Fruit fly (Drosophila melanogaster) whole organism, pupa: ENCODE results near the gene MED6.

Source experiments
- CG10348 ChIP-seq: fragments of 200-800 bp; sonication (Bioruptor generic); IDR thresholded peaks from 2 replicates; pipeline ENCODE4 v1.3.6; 2022; ENCODE audit warnings: missing biosample characterization, missing genetic modification characterization
- CG12605 ChIP-seq: fragments of 200-800 bp; sonication (Bioruptor generic); IDR thresholded peaks from 2 replicates; pipeline ENCODE4 v1.3.6; 2022; ENCODE audit warnings: missing biosample characterization, missing genetic modification characterization
- CG13204 ChIP-seq: fragments of 200-800 bp; sonication (Bioruptor generic); optimal IDR thresholded peaks from 2 replicates; lab custom pipeline; 2018; ENCODE audit warnings: missing biosample characterization, mild to moderate bottlenecking, missing genetic modification characterization, moderate library complexity
- CG14655 ChIP-seq: fragments of 200-800 bp; sonication (Bioruptor generic); optimal IDR thresholded peaks from 3 replicates; lab custom pipeline; 2017; ENCODE audit warnings: mild to moderate bottlenecking, missing biosample characterization, missing genetic modification reagents, missing genetic modification characterization
- CG15710 ChIP-seq: fragments of 200-800 bp; sonication (Bioruptor generic); optimal IDR thresholded peaks from 2 replicates; lab custom pipeline; 2018; ENCODE audit warnings: missing biosample characterization, mild to moderate bottlenecking, missing genetic modification characterization, moderate library complexity
- CG17806 ChIP-seq: fragments of 200-800 bp; sonication (Bioruptor generic); optimal IDR thresholded peaks from 2 replicates; lab custom pipeline; 2018; ENCODE audit warnings: missing biosample characterization, mild to moderate bottlenecking, missing genetic modification characterization, moderate library complexity
- CG32121 ChIP-seq: fragments of 200-800 bp; sonication (Bioruptor generic); IDR thresholded peaks from 2 replicates; pipeline ENCODE4 v1.3.6; 2022; ENCODE audit warnings: missing biosample characterization, missing genetic modification characterization
- CG34367 ChIP-seq: fragments of 200-800 bp; sonication (Bioruptor generic); optimal IDR thresholded peaks from 2 replicates; lab custom pipeline; 2018; ENCODE audit warnings: missing biosample characterization, mild to moderate bottlenecking, missing genetic modification characterization
- CG4496 ChIP-seq: fragments of 200-800 bp; sonication (Bioruptor generic); IDR thresholded peaks from 3 replicates; pipeline ENCODE4 v1.3.6; 2022; ENCODE audit warnings: missing biosample characterization, missing genetic modification characterization
- CG8159 ChIP-seq: fragments of 200-800 bp; sonication (Bioruptor generic); optimal IDR thresholded peaks from 3 replicates; lab custom pipeline; 2018; ENCODE audit warnings: missing biosample characterization, mild to moderate bottlenecking, missing genetic modification characterization, moderate library complexity
- CG8301 ChIP-seq: fragments of 200-800 bp; sonication (Bioruptor generic); optimal IDR thresholded peaks from 2 replicates; lab custom pipeline; 2018; ENCODE audit warnings: missing biosample characterization, mild to moderate bottlenecking, missing genetic modification characterization
- CG9948 ChIP-seq: fragments of 200-800 bp; sonication (Bioruptor generic); optimal IDR thresholded peaks from 2 replicates; lab custom pipeline; 2018; ENCODE audit warnings: missing biosample characterization, mild to moderate bottlenecking, missing genetic modification characterization, moderate library complexity
- D1 ChIP-seq: fragments of 200-800 bp; sonication (Bioruptor generic); optimal IDR thresholded peaks from 2 replicates; lab custom pipeline; 2018; ENCODE audit warnings: missing biosample characterization, mild to moderate bottlenecking, missing genetic modification characterization, moderate library complexity
- EcR ChIP-seq: fragments of 200-800 bp; sonication (Bioruptor generic); optimal IDR thresholded peaks from 3 replicates; lab custom pipeline; 2019; ENCODE audit warnings: missing biosample characterization, missing genetic modification characterization, mild to moderate bottlenecking, moderate library complexity, missing genetic modification reagents
- Ets98B ChIP-seq: fragments of 200-800 bp; sonication (Bioruptor generic); IDR thresholded peaks from 2 replicates; pipeline ENCODE4 v1.3.6; 2022; ENCODE audit warnings: missing biosample characterization, missing genetic modification characterization
- Pif1A ChIP-seq: fragments of 200-800 bp; sonication (Bioruptor generic); optimal IDR thresholded peaks from 3 replicates; lab custom pipeline; 2016; ENCODE audit warnings: missing biosample characterization, missing genetic modification characterization
- Pif1B ChIP-seq: fragments of 200-800 bp; sonication (Bioruptor generic); optimal IDR thresholded peaks from 3 replicates; lab custom pipeline; 2016; ENCODE audit warnings: missing biosample characterization, missing genetic modification characterization
- Snoo ChIP-seq: fragments of 200-800 bp; sonication (Bioruptor generic); optimal IDR thresholded peaks from 3 replicates; lab custom pipeline; 2017; ENCODE audit warnings: missing biosample characterization, mild to moderate bottlenecking, missing genetic modification characterization, inconsistent platforms
- fd96Ca ChIP-seq: fragments of 200-800 bp; sonication (Bioruptor generic); IDR thresholded peaks from 3 replicates; pipeline ENCODE4 v1.3.6; 2022; ENCODE audit warnings: missing biosample characterization, missing genetic modification characterization
- gl ChIP-seq: fragments of 200-800 bp; sonication (Bioruptor generic); optimal IDR thresholded peaks from 2 replicates; lab custom pipeline; 2018; ENCODE audit warnings: missing biosample characterization, mild to moderate bottlenecking, missing genetic modification characterization
- rn ChIP-seq: fragments of 200-800 bp; sonication (Bioruptor generic); IDR thresholded peaks from 2 replicates; pipeline ENCODE4 v1.3.6; 2022; ENCODE audit warnings: missing biosample characterization, missing genetic modification characterization

MED6 gene

dm6 chr3R:9779764-9780163, 11.0 kb upstream of the MED6 start, which contains the start of gene CG12947:
TSS of gene CG12947 (plus strand) at chr3R:9780064.
- TF ChIP-seq rn (GFP tag; lab: Robert Waterston, UW) (no peak), fd96Ca (GFP tag; lab: Robert Waterston, UW) (no peak), CG32121 (0 out of 2 replicates have a peak, but pooled peaks have one; percentile 12), CG12605 (GFP tag; lab: Robert Waterston, UW) (no peak), Snoo (tag; lab: Kevin White, UChicago) (no peak), CG34367 (tag; lab: Kevin White, UChicago) (no peak), EcR (peak; percentile 30), D1 (tag; lab: Kevin White, UChicago) (no peak), CG4496 (GFP tag; lab: Robert Waterston, UW) (peak; percentile 21; the same call in 1 of the 3 replicates), CG15710 (no peak), CG14655 (GFP tag; lab: Kevin White, UChicago) (no peak), gl (tag; lab: Kevin White, UChicago) (no peak), CG8301 (tag; lab: Kevin White, UChicago) (no peak), CG9948 (tag; lab: Kevin White, UChicago) (no peak), CG17806 (tag; lab: Kevin White, UChicago) (no peak), CG8159 (tag; lab: Kevin White, UChicago) (no peak), CG10348 (GFP tag; lab: Robert Waterston, UW) (no peak)

dm6 chr3R:9777941-9778360, 9.2 kb upstream of the MED6 start, which contains the start of gene RpS29:
TSS of gene RpS29 (plus strand) at chr3R:9778042.
- peak; percentile 17 for TF ChIP-seq gl (tag; lab: Kevin White, UChicago)
- no peak for TF ChIP-seq CG13204 (GFP tag; lab: Kevin White, UChicago)
- peak; percentile 54; the same call in 1 of the 3 replicates for TF ChIP-seq fd96Ca (GFP tag; lab: Robert Waterston, UW)
- peak; percentile 17 for TF ChIP-seq CG15710
- peak; percentile 26; the same call in 1 of the 2 replicates for TF ChIP-seq CG32121
- TF ChIP-seq CG34367 (tag; lab: Kevin White, UChicago): peak; percentile 30
- TF ChIP-seq rn (GFP tag; lab: Robert Waterston, UW): peak; percentile 38; the same call in 1 of the 2 replicates
- TF ChIP-seq Snoo (tag; lab: Kevin White, UChicago): peak; percentile 64
- peak; percentile 16 for TF ChIP-seq CG8301 (tag; lab: Kevin White, UChicago)
- no peak for TF ChIP-seq CG10348 (GFP tag; lab: Robert Waterston, UW)
- TF ChIP-seq D1 (tag; lab: Kevin White, UChicago): no peak
- TF ChIP-seq CG12605 (GFP tag; lab: Robert Waterston, UW): peak; percentile 26; the same call in 1 of the 2 replicates
- peak; percentile 57 for TF ChIP-seq Ets98B (GFP tag; lab: Robert Waterston, UW)
- TF ChIP-seq CG8159 (tag; lab: Kevin White, UChicago): peak; percentile 41
- TF ChIP-seq EcR: peak; percentile 22
- peak; percentile 78; the same call in 2 of the 3 replicates for TF ChIP-seq CG4496 (GFP tag; lab: Robert Waterston, UW)
- TF ChIP-seq CG9948 (tag; lab: Kevin White, UChicago): no peak

dm6 chr3R:9774821-9775220, 6.0 kb upstream of the MED6 start, which contains the start of gene topi:
TSS of gene topi (plus strand) at chr3R:9775121.
- TF ChIP-seq CG4496 (GFP tag; lab: Robert Waterston, UW) (no peak), CG13204 (GFP tag; lab: Kevin White, UChicago) (no peak), CG10348 (GFP tag; lab: Robert Waterston, UW) (no peak), CG8159 (tag; lab: Kevin White, UChicago) (no peak), CG34367 (tag; lab: Kevin White, UChicago) (no peak), Pif1B (no peak), Snoo (tag; lab: Kevin White, UChicago) (no peak), EcR (no peak), CG12605 (GFP tag; lab: Robert Waterston, UW) (no peak), CG17806 (tag; lab: Kevin White, UChicago) (no peak), CG8301 (tag; lab: Kevin White, UChicago) (no peak), rn (GFP tag; lab: Robert Waterston, UW) (no peak), CG15710 (no peak), CG14655 (GFP tag; lab: Kevin White, UChicago) (no peak)
- TF ChIP-seq, all 21 proteins: peak for 0

dm6 chr3R:9774147-9774546, 5.4 kb upstream of the MED6 start, which contains the start of gene Whamy:
TSS of gene Whamy (minus strand) at chr3R:9774419.
- TF ChIP-seq CG8301 (tag; lab: Kevin White, UChicago) (no peak), CG32121 (no peak), CG14655 (GFP tag; lab: Kevin White, UChicago) (no peak), Snoo (tag; lab: Kevin White, UChicago) (no peak), EcR (no peak)
- TF ChIP-seq, all 21 proteins: peak for 0

- peak; percentile 89 for TF ChIP-seq CG9948 (tag; lab: Kevin White, UChicago)
- peak; percentile 25 for TF ChIP-seq EcR
- TF ChIP-seq Snoo (tag; lab: Kevin White, UChicago): peak; percentile 92
- peak; percentile 97 for TF ChIP-seq CG4496 (GFP tag; lab: Robert Waterston, UW)
- peak; percentile 91 for TF ChIP-seq CG8301 (tag; lab: Kevin White, UChicago)
- TF ChIP-seq D1 (tag; lab: Kevin White, UChicago): no peak
- peak; percentile 93 for TF ChIP-seq CG17806 (tag; lab: Kevin White, UChicago)
- peak; percentile 89 for TF ChIP-seq CG34367 (tag; lab: Kevin White, UChicago)
- TF ChIP-seq Ets98B (GFP tag; lab: Robert Waterston, UW): peak; percentile 95
- TF ChIP-seq gl (tag; lab: Kevin White, UChicago): peak; percentile 77
- peak; percentile 93 for TF ChIP-seq Pif1B
- TF ChIP-seq CG8159 (tag; lab: Kevin White, UChicago): peak; percentile 91
- peak; percentile 42; the same call in 1 of the 3 replicates for TF ChIP-seq fd96Ca (GFP tag; lab: Robert Waterston, UW)
- TF ChIP-seq CG13204 (GFP tag; lab: Kevin White, UChicago): no peak
- TF ChIP-seq CG10348 (GFP tag; lab: Robert Waterston, UW): peak; percentile 59
- TF ChIP-seq CG15710: peak; percentile 91
- no peak for TF ChIP-seq CG14655 (GFP tag; lab: Kevin White, UChicago)
- TF ChIP-seq CG12605 (GFP tag; lab: Robert Waterston, UW): peak; percentile 94
- peak; percentile 91 for TF ChIP-seq CG32121
- TF ChIP-seq Pif1A (GFP tag; lab: Kevin White, UChicago): peak; percentile 95
- peak; percentile 82 for TF ChIP-seq rn (GFP tag; lab: Robert Waterston, UW)
Measured at dm6 chr3R:9771519-9771972, 2.8 kb upstream of the MED6 start, which contains the start of gene CG9471. TSS of gene CG9471 (minus strand) at chr3R:9771542.
